Worm (Caenorhabditis elegans): Measurements from ENCODE around the gene C13G5.2.

The C13G5.2 gene

DNA sequence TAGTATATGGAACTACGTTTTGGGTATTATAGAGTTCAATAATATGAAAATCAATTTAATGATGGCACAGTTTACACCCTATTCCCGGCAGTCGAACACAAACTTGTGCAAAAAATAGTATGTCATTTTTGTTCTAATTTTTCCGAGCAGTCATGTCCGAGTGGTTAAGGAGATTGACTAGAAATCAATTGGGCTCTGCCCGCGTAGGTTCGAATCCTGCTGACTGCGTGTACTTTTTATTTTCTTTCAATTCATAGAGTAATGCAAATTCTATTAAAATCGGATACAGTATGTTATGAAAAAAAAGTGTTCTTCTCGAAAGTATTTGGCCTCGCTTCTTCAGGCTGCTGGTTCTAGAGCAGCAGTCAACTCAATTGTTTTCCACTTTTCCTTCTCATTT is 27.8 kb upstream of the C13G5.2 start (continued):
- TF ChIP-seq hmg-1.1 (GFP tag; IDR thresholded peaks at IDR 0.05) (0 out of 2 replicates have a peak, but pooled peaks have one; percentile 12), D1046.2 (GFP tag; IDR thresholded peaks at IDR 0.05) (0 out of 2 replicates have a peak, but pooled peaks have one; percentile 47), zag-1 (tag; optimal IDR thresholded peaks at IDR 0.05) (no peak), tag-97 (GFP tag; IDR thresholded peaks at IDR 0.05) (no peak), lim-7 (GFP tag; IDR thresholded peaks at IDR 0.05) (peak; percentile 77), T26A8.4 (GFP tag; IDR thresholded peaks at IDR 0.05) (0 out of 2 replicates have a peak, but pooled peaks have one; percentile 11), snpc-1.2 (GFP tag; IDR thresholded peaks at IDR 0.05) (peak; percentile 37; the same call in 1 of the 2 replicates), Y48G9A.11 (GFP tag; IDR thresholded peaks at IDR 0.05) (no peak; the same call in 1 of the 2 replicates), pha-4 (GFP tag; IDR thresholded peaks at IDR 0.05) (peak; percentile 66; the same call in 1 of the 2 replicates), pha-4 (tag; optimal IDR thresholded peaks at IDR 0.05) (no peak), fos-1 (tag; optimal IDR thresholded peaks at IDR 0.05) (no peak), duxl-1 (tag; optimal IDR thresholded peaks at IDR 0.05; ENCODE audit: poor library complexity) (no peak), ceh-62 (tag; optimal IDR thresholded peaks at IDR 0.05) (no peak), nhr-6 (tag; optimal IDR thresholded peaks at IDR 0.05) (no peak), Y5F2A.4 (GFP tag; optimal IDR thresholded peaks at IDR 0.05) (no peak), egl-27 (tag; optimal IDR thresholded peaks at IDR 0.05) (no peak), hlh-11 (tag; optimal IDR thresholded peaks at IDR 0.05) (no peak), ceh-20 (GFP tag; IDR thresholded peaks at IDR 0.05) (0 out of 2 replicates have a peak, but pooled peaks have one; percentile 15), tra-1 (GFP tag; IDR thresholded peaks at IDR 0.05) (no peak), aly-2 (tag; optimal IDR thresholded peaks at IDR 0.05) (no peak), hlh-30 (tag; optimal IDR thresholded peaks at IDR 0.05; ENCODE audit: insufficient read depth) (no peak), Y105C5A.15 (GFP tag; IDR thresholded peaks at IDR 0.05) (no peak), lin-39 (tag; optimal IDR thresholded peaks at IDR 0.05) (no peak), ceh-32 (tag; optimal IDR thresholded peaks at IDR 0.05; ENCODE audit: poor library complexity) (no peak), T20F7.1 (GFP tag; optimal IDR thresholded peaks at IDR 0.05) (peak; percentile 13), spr-1 (tag; optimal IDR thresholded peaks at IDR 0.05) (no peak), daf-19 (GFP tag; conservative IDR thresholded peaks at IDR 0.05) (no peak), snpc-4 (tag; optimal IDR thresholded peaks at IDR 0.05) (no peak), skn-1 (tag; optimal IDR thresholded peaks at IDR 0.05) (no peak), cey-2 (tag; optimal IDR thresholded peaks at IDR 0.05; ENCODE audit: borderline replicate concordance, insufficient read depth) (no peak), dpl-1 (GFP tag; optimal IDR thresholded peaks at IDR 0.05) (no peak), ces-1 (GFP tag; optimal IDR thresholded peaks at IDR 0.05) (no peak)

- no peak for TF ChIP-seq ceh-32 (tag; optimal IDR thresholded peaks at IDR 0.05; ENCODE audit: poor library complexity)
- no peak for TF ChIP-seq lir-3 (tag; optimal IDR thresholded peaks at IDR 0.05)
- TF ChIP-seq Y48G9A.11 (GFP tag; IDR thresholded peaks at IDR 0.05), result no peak
- no peak for TF ChIP-seq dmd-8 (GFP tag; IDR thresholded peaks at IDR 0.05)
- no peak for TF ChIP-seq ceh-62 (tag; optimal IDR thresholded peaks at IDR 0.05)
- no peak for TF ChIP-seq fkh-10 (GFP tag; optimal IDR thresholded peaks at IDR 0.05)
- no peak for TF ChIP-seq attf-4 (tag; optimal IDR thresholded peaks at IDR 0.05)
- TF ChIP-seq Y5F2A.4 (GFP tag; optimal IDR thresholded peaks at IDR 0.05), result no peak
- no peak for TF ChIP-seq Y105C5A.15 (GFP tag; IDR thresholded peaks at IDR 0.05)
- TF ChIP-seq unc-62 (GFP tag; optimal IDR thresholded peaks at IDR 0.05 in 1 of 2), result no peak
- TF ChIP-seq unc-62 (tag; optimal IDR thresholded peaks at IDR 0.05), result no peak
- TF ChIP-seq mep-1 (tag; optimal IDR thresholded peaks at IDR 0.05), result no peak
- no peak for TF ChIP-seq lin-29 (GFP tag; IDR thresholded peaks at IDR 0.05)
- TF ChIP-seq egl-43 (GFP tag; IDR thresholded peaks at IDR 0.05), result no peak
- no peak for TF ChIP-seq saeg-2 (GFP tag; IDR thresholded peaks at IDR 0.05)
- no peak for TF ChIP-seq lin-15B (tag; optimal IDR thresholded peaks at IDR 0.05)
- no peak for TF ChIP-seq lin-38 (GFP tag; IDR thresholded peaks at IDR 0.05)
- no peak for TF ChIP-seq lin-39 (tag; optimal IDR thresholded peaks at IDR 0.05)
- no peak for TF ChIP-seq zfp-2 (tag; optimal IDR thresholded peaks at IDR 0.05)
- no peak for TF ChIP-seq snpc-4 (tag; optimal IDR thresholded peaks at IDR 0.05)
Measured at ce11 chrIII:8643639-8644038, 25.4 kb upstream of the C13G5.2 start, which contains the start of gene twk-7. TSS of gene twk-7 (minus strand) at chrIII:8643739.
